Worm (Caenorhabditis elegans): ENCODE data around the gene F28H6.4.

DNA sequence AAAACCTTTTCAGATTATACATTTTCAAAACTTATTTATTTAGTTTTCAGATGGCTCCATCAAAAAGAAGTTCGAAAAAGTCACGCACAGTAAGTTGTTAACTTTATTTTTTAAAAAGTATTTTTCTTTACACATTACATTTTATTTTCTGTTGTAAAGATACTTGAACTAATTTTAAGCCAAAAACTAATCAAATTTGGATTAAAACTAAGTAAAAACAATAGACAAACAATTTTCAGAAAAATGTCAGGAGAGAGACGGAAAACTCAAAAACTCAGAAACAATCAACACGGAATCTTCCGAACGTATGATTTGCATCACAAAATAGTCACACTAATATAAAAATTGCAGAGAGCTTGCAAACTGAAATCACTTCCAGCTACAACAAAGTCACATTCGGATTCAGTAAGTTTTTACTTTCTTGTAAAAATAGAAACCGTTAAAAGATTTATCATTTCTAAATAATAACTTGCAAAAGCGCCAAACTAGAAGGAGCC, 14.3 kb downstream of the F28H6.4 start, which contains the start of gene ceh-89:
- TF ChIP-seq nhr-11 (tag; optimal IDR thresholded peaks at IDR 0.05) (no peak), ceh-82 (tag; optimal IDR thresholded peaks at IDR 0.05) (no peak), skn-1 (tag; optimal IDR thresholded peaks at IDR 0.05) (no peak), elt-3 (tag; optimal IDR thresholded peaks at IDR 0.05) (no peak)

All from whole organism, L3 larva.